Fruit fly (Drosophila melanogaster) whole organism: Measurements from ENCODE around the gene lbl.

Experiments
- CG8478 ChIP-seq: fragments of >200 bp; optimal IDR thresholded peaks from 2 replicates; lab custom pipeline; 2018; ENCODE audit warnings: inconsistent platforms
- EcR ChIP-seq, 2 experiments: fragments of >200 bp; optimal IDR thresholded peaks; 2 replicates each; lab custom pipeline; 2017; ENCODE audit warnings: missing biosample characterization in 2 of 2, missing genetic modification characterization in 2 of 2, missing genetic modification reagents in 2 of 2
- usp ChIP-seq: fragments of >200 bp; optimal IDR thresholded peaks from 2 replicates; lab custom pipeline; 2017; ENCODE audit warnings: missing biosample characterization, missing genetic modification characterization, mixed read lengths

DNA sequence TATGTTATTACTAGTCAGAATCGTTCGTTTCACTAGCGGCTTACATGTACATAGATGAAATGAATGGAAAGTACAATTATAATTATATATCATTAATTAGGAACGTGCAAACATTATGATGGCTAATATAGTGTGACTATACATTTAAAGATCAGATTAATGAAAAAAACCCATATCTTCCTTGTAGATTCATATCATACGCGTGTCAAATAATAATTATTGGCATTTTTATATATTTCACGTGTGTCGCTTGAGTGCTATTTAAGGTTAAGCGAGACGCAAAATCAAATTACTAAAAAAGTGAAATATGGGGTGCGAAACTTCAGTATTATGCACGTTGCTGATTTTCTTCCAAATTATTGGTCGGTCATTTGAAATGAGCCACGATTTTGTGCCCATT lies 26.8 kb downstream of the lbl start, which contains the start of gene CheB93a:
- TF ChIP-seq CG8478 (lab: Kevin White, UChicago) (no peak), usp (GFP tag; lab: Kevin White, UChicago) (no peak), EcR (GFP tag; optimal IDR thresholded peaks at IDR 0.05; lab: Kevin White, UChicago) (no peak)
